Fruit fly (Drosophila melanogaster) whole organism: Measurements from ENCODE around the gene CG17196.

ENCODE experiments used
- CG8478 ChIP-seq: fragments of >200 bp; optimal IDR thresholded peaks from 2 replicates; lab custom pipeline; 2018; ENCODE audit warnings: inconsistent platforms
- Dll ChIP-seq: fragments of >200 bp; optimal IDR thresholded peaks from 2 replicates; lab custom pipeline; 2017
- EcR ChIP-seq, 2 experiments: fragments of >200 bp; optimal IDR thresholded peaks; 2 replicates each; lab custom pipeline; 2017; ENCODE audit warnings: missing biosample characterization in 2 of 2, missing genetic modification characterization in 2 of 2, missing genetic modification reagents in 2 of 2
- pan ChIP-seq: fragments of >200 bp; optimal IDR thresholded peaks from 2 replicates; lab custom pipeline; 2017
- psq ChIP-seq: fragments of >200 bp; optimal IDR thresholded peaks from 2 replicates; lab custom pipeline; 2017
- usp ChIP-seq: fragments of >200 bp; optimal IDR thresholded peaks from 2 replicates; lab custom pipeline; 2017; ENCODE audit warnings: missing biosample characterization, missing genetic modification characterization, mixed read lengths

Gene CG17196

DNA sequence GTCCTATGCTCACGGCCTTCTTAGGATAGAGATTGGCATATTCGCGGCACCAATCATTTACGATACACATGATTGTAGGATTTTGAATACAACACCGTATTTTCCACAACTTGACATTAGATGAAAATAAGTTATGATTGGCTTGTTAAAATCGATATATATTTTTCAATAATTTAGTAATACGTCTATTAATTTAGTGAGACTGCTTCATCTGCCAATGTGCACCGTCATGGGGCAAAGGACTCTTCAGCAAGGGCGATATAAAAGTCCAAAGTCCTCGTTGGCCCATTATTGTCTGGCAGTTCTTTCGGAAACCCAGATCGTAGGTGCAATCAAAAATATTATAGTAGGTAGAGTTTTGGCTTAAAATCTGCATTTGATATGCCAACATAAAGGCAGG, at the start of gene CG17196:
Gene CG17196, minus strand, starts transcription at position 101 of the 400 bp plus-strand sequence.
- no peak for TF ChIP-seq Dll (lab: Kevin White, UChicago)
- no peak for TF ChIP-seq CG8478 (lab: Kevin White, UChicago)
- no peak for TF ChIP-seq pan (lab: Kevin White, UChicago)

dm6 chr3R:25815179-25815578, 39.1 kb upstream of the CG17196 start, which contains the start of gene CG14354:
CG14354 (plus strand) TSS chr3R:25815479.
- TF ChIP-seq pan (lab: Kevin White, UChicago) (no peak), psq (lab: Kevin White, UChicago) (no peak), EcR (GFP tag; optimal IDR thresholded peaks at IDR 0.05; lab: Kevin White, UChicago) (no peak), usp (GFP tag; lab: Kevin White, UChicago) (no peak), CG8478 (lab: Kevin White, UChicago) (no peak), Dll (lab: Kevin White, UChicago) (no peak)

- TF ChIP-seq pan (lab: Kevin White, UChicago), result no peak
- no peak for TF ChIP-seq psq (lab: Kevin White, UChicago)
These were observed 35.6 kb upstream of the CG17196 start, which contains the start of the genes Acam and CG17770 for dm6 chr3R:25811611-25812010. Acam (plus strand) TSS chr3R:25811911. CG17770 (plus strand) TSS chr3R:25811911.

DNA sequence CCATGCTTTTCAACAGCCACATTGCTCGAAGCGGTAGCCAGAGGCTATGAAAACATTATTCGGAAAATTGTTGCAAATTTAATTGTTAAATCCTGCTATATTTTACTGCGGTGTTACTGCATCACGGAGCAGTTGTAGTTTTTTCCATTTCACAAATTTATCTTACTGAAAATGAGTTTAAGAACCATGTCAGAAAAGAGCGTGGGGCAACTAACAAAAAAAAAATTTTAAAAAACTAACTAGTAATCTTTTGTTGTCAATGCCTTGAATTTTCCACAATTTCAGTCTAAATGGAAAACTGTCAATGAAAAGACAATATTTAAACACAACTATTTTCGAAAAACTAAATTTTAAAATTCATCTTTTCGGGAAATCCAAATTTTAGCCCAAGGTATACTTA, 34.8 kb upstream of the CG17196 start, which contains the start of gene CG5024:
Gene CG5024, plus strand, starts transcription at position 301 of the 400 bp plus-strand sequence.
- TF ChIP-seq psq (lab: Kevin White, UChicago), result no peak
- no peak for TF ChIP-seq pan (lab: Kevin White, UChicago)
- no peak for TF ChIP-seq EcR (GFP tag; optimal IDR thresholded peaks at IDR 0.05; lab: Kevin White, UChicago)
- TF ChIP-seq usp (GFP tag; lab: Kevin White, UChicago), result no peak
- no peak for TF ChIP-seq Dll (lab: Kevin White, UChicago)
- TF ChIP-seq CG8478 (lab: Kevin White, UChicago), result no peak

dm6 chr3R:25806145-25806544, 30.1 kb upstream of the CG17196 start, which contains the start of gene BG642167:
BG642167 (plus strand) TSS chr3R:25806445.
- TF ChIP-seq pan (lab: Kevin White, UChicago), result no peak
- no peak for TF ChIP-seq CG8478 (lab: Kevin White, UChicago)
- TF ChIP-seq usp (GFP tag; lab: Kevin White, UChicago), result no peak
- TF ChIP-seq psq (lab: Kevin White, UChicago), result no peak

dm6 chr3R:25791807-25792206, 15.8 kb upstream of the CG17196 start:
- no peak for TF ChIP-seq psq (lab: Kevin White, UChicago)

DNA sequence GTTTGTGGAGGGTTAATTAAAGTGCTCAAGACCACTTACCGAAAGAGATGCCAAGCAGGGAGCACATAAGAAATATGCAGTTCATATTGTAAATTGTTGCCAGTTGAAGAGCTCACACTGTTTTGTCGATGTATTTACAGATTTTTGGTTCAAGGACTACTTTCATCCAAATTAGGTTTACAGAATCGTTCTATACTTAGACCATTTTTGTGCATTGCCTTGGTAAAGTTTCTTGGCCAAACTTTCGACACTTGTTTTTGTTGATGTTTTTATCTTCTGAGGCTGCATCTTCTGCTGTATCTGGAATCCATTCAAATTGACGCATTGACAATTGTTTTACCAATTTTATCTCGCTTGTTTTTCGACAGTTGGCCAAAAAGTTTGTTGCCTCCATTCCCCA, 14.3 kb upstream of the CG17196 start, which contains the start of gene CG31093:
Gene CG31093, minus strand, starts transcription at position 101 of the 400 bp plus-strand sequence.
- TF ChIP-seq psq (lab: Kevin White, UChicago) (no peak), CG8478 (lab: Kevin White, UChicago) (no peak), EcR (GFP tag; optimal IDR thresholded peaks at IDR 0.05; lab: Kevin White, UChicago) (no peak), Dll (lab: Kevin White, UChicago) (no peak), pan (lab: Kevin White, UChicago) (no peak), usp (GFP tag; lab: Kevin White, UChicago) (no peak)

DNA sequence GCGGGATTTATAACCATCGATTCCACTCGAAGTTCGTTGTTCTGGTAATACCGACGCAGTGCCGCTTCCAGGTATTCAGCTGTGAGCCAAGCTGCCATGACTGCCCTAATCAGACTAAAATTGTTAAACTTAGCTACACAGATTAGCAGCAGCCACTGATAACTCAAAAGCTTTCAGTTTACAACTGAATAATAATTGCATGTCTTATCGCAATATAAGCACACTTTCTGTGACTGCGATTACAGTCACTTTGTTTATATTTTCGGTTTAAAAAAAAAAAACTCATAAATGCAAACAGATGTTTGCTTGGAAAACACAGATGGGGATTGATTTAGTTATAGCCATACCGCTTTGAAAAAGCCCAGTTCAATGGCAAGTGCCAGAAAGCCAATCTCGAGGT, 13.3 kb upstream of the CG17196 start, which contains the start of gene CG31380:
Gene CG31380, minus strand, starts transcription at position 101 of the 400 bp plus-strand sequence.
- TF ChIP-seq Dll (lab: Kevin White, UChicago) (no peak), CG8478 (lab: Kevin White, UChicago) (no peak), EcR (GFP tag; optimal IDR thresholded peaks at IDR 0.05; lab: Kevin White, UChicago) (no peak), usp (GFP tag; lab: Kevin White, UChicago) (no peak), pan (lab: Kevin White, UChicago) (no peak), psq (lab: Kevin White, UChicago) (no peak)

DNA sequence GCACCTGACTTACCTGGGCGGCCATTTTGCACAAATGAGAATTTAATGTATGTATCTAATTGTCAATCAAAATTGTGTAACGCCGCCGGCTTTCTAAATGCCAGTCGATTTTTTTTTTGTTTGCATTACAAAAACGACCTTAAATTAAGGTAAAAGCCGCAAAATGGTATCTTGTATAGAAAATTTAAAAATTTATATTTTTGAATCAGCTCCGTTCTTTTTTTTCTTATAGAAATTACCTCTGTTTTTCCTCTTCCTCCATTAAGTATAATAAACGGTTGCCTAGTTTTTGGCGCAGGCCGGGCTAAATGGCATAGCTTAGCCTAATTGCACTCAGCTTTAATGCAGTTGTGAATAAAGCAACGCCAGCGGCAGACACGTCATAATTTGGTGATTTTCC, 11.2 kb upstream of the CG17196 start, which contains the start of gene CG4960:
Gene CG4960, minus strand, starts transcription at position 101 of the 400 bp plus-strand sequence.
- TF ChIP-seq CG8478 (lab: Kevin White, UChicago) (no peak), EcR (GFP tag; optimal IDR thresholded peaks at IDR 0.05; lab: Kevin White, UChicago) (no peak), psq (lab: Kevin White, UChicago) (no peak), pan (lab: Kevin White, UChicago) (no peak), usp (GFP tag; lab: Kevin White, UChicago) (no peak), Dll (lab: Kevin White, UChicago) (no peak)

dm6 chr3R:25782855-25783424, 6.9 kb upstream of the CG17196 start:
- TF ChIP-seq usp (GFP tag; lab: Kevin White, UChicago) (no peak), CG8478 (lab: Kevin White, UChicago) (no peak), EcR (GFP tag; optimal IDR thresholded peaks at IDR 0.05; lab: Kevin White, UChicago) (no peak), pan (lab: Kevin White, UChicago) (no peak), Dll (lab: Kevin White, UChicago) (no peak), psq (lab: Kevin White, UChicago) (no peak)

dm6 chr3R:25778205-25778604, 2.2 kb upstream of the CG17196 start, which contains the start of gene CG4956:
CG4956 (minus strand) TSS chr3R:25778305.
- TF ChIP-seq EcR (GFP tag; optimal IDR thresholded peaks at IDR 0.05; lab: Kevin White, UChicago) (no peak), Dll (lab: Kevin White, UChicago) (no peak), usp (GFP tag; lab: Kevin White, UChicago) (no peak), psq (lab: Kevin White, UChicago) (no peak)

- no peak for TF ChIP-seq CG8478 (lab: Kevin White, UChicago)
- TF ChIP-seq usp (GFP tag; lab: Kevin White, UChicago), result no peak
These were observed 1.1 kb upstream of the CG17196 start, which contains the start of gene CG17195 for dm6 chr3R:25777098-25777497. CG17195 (minus strand) TSS chr3R:25777198.
